Fruit fly (Drosophila melanogaster) whole organism, embryonic: Measurements from ENCODE around the gene sing.

Experiments used
- Adf1 ChIP-seq: fragments of 200-800 bp; sonication (Bioruptor generic); IDR thresholded peaks from 2 replicates; pipeline ENCODE4 v1.3.6; 2022; ENCODE audit warnings: missing biosample characterization, missing genetic modification characterization
- Asciz ChIP-seq: fragments of 200-800 bp; sonication (Bioruptor generic); optimal IDR thresholded peaks from 2 replicates; lab custom pipeline; 2017; ENCODE audit warnings: missing biosample characterization, mild to moderate bottlenecking, missing genetic modification characterization, missing genetic modification reagents
- C15 ChIP-seq: fragments of 200-800 bp; sonication (Bioruptor generic); IDR thresholded peaks from 3 replicates; pipeline ENCODE4 v1.3.6; 2022; ENCODE audit warnings: missing biosample characterization, missing genetic modification characterization
- CG11093 ChIP-seq: fragments of 200-800 bp; sonication (Bioruptor generic); IDR thresholded peaks from 3 replicates; pipeline ENCODE4 v1.3.6; 2022; ENCODE audit warnings: missing biosample characterization, missing genetic modification characterization
- CG12104 ChIP-seq: fragments of 200-800 bp; sonication (Bioruptor generic); optimal IDR thresholded peaks from 3 replicates; lab custom pipeline; 2016; ENCODE audit warnings: missing biosample characterization, missing genetic modification characterization
- CG13424 ChIP-seq: fragments of 200-800 bp; sonication (Bioruptor generic); optimal IDR thresholded peaks from 2 replicates; lab custom pipeline; 2019; ENCODE audit warnings: missing biosample characterization, mild to moderate bottlenecking, missing genetic modification characterization, moderate library complexity
- CG14860 ChIP-seq: fragments of 200-800 bp; sonication (Bioruptor generic); IDR thresholded peaks from 3 replicates; pipeline ENCODE4 v1.3.6; 2022; ENCODE audit warnings: missing biosample characterization, missing genetic modification characterization; ENCODE audit not compliant: partially characterized antibody
- CG1529 ChIP-seq: fragments of 200-800 bp; sonication (Bioruptor generic); optimal IDR thresholded peaks from 3 replicates; lab custom pipeline; 2018; ENCODE audit warnings: missing biosample characterization, missing genetic modification characterization
- CG17612 ChIP-seq: fragments of 200-800 bp; sonication (Bioruptor generic); IDR thresholded peaks from 2 replicates; pipeline ENCODE4 v1.3.6; 2022; ENCODE audit warnings: missing biosample characterization, missing genetic modification characterization
- CG2199 ChIP-seq: fragments of 200-800 bp; sonication (Bioruptor generic); IDR thresholded peaks from 3 replicates; pipeline ENCODE4 v1.3.6; 2022; ENCODE audit warnings: missing biosample characterization, missing genetic modification characterization
- CG30020 ChIP-seq: fragments of 200-800 bp; optimal IDR thresholded peaks from 2 replicates; lab custom pipeline; 2019; ENCODE audit warnings: missing biosample characterization, mild to moderate bottlenecking, missing genetic modification characterization, moderate library complexity
- CG31224 ChIP-seq: fragments of 200-800 bp; sonication (Bioruptor generic); IDR thresholded peaks from 2 replicates; pipeline ENCODE4 v1.3.6; 2022; ENCODE audit warnings: missing biosample characterization, missing genetic modification characterization
- CG31388 ChIP-seq: fragments of 200-800 bp; sonication (Bioruptor generic); optimal IDR thresholded peaks from 2 replicates; lab custom pipeline; 2016; ENCODE audit warnings: missing biosample characterization, missing genetic modification characterization
- CG5180 ChIP-seq: fragments of 200-800 bp; sonication (Bioruptor generic); optimal IDR thresholded peaks from 3 replicates; lab custom pipeline; 2017; ENCODE audit warnings: missing biosample characterization, missing genetic modification characterization, mild to moderate bottlenecking, moderate library complexity, missing genetic modification reagents
- CG8388 ChIP-seq: fragments of 200-800 bp; sonication (Bioruptor generic); optimal IDR thresholded peaks from 2 replicates; lab custom pipeline; 2019; ENCODE audit warnings: missing biosample characterization, mild to moderate bottlenecking, missing genetic modification characterization, moderate library complexity
- CG9817 ChIP-seq: fragments of 200-800 bp; sonication (Bioruptor generic); optimal IDR thresholded peaks from 2 replicates; lab custom pipeline; 2018; ENCODE audit warnings: missing biosample characterization, mild to moderate bottlenecking, missing genetic modification characterization, moderate library complexity
- Dek ChIP-seq: fragments of 200-800 bp; sonication (Bioruptor generic); optimal IDR thresholded peaks from 3 replicates; lab custom pipeline; 2019; ENCODE audit warnings: missing biosample characterization, mild to moderate bottlenecking, missing genetic modification characterization, moderate library complexity
- Dref ChIP-seq: fragments of 200-800 bp; sonication (Bioruptor generic); IDR thresholded peaks from 2 replicates; pipeline ENCODE4 v1.3.6; 2022; ENCODE audit warnings: missing biosample characterization, missing genetic modification characterization
- Ets97D ChIP-seq: fragments of 200-800 bp; sonication (Bioruptor generic); optimal IDR thresholded peaks from 3 replicates; lab custom pipeline; 2016; ENCODE audit warnings: missing biosample characterization, missing genetic modification characterization
- Fer2 ChIP-seq: fragments of 200-800 bp; sonication (Bioruptor generic); optimal IDR thresholded peaks from 2 replicates; lab custom pipeline; 2018; ENCODE audit warnings: missing biosample characterization, mild to moderate bottlenecking, missing genetic modification characterization, moderate library complexity
- HLH54F ChIP-seq: fragments of 200-800 bp; sonication (Bioruptor generic); optimal IDR thresholded peaks from 3 replicates; lab custom pipeline; 2016; ENCODE audit warnings: missing biosample characterization, missing genetic modification characterization
- Hmr ChIP-seq: fragments of 200-800 bp; sonication (Bioruptor generic); optimal IDR thresholded peaks from 3 replicates; lab custom pipeline; 2017; ENCODE audit warnings: mild to moderate bottlenecking, missing biosample characterization, missing genetic modification reagents, missing genetic modification characterization
- Lim3 ChIP-seq: fragments of 200-800 bp; sonication (Bioruptor generic); IDR thresholded peaks from 2 replicates; pipeline ENCODE4 v1.3.6; 2022; ENCODE audit warnings: missing biosample characterization, missing genetic modification characterization
- Nf-YB ChIP-seq: fragments of 200-800 bp; sonication (Bioruptor generic); optimal IDR thresholded peaks from 3 replicates; lab custom pipeline; 2019; ENCODE audit warnings: missing biosample characterization, mild to moderate bottlenecking, missing genetic modification characterization, moderate library complexity
- Opbp ChIP-seq: fragments of 200-800 bp; sonication (Bioruptor generic); IDR thresholded peaks from 3 replicates; pipeline ENCODE4 v1.3.6; 2022; ENCODE audit warnings: missing biosample characterization, missing genetic modification characterization; ENCODE audit not compliant: partially characterized antibody
- Pdp1 ChIP-seq, 2 experiments: fragments of 200-800 bp; sonication (Bioruptor generic); optimal IDR thresholded peaks; 3 replicates each; lab custom pipeline; 2016; ENCODE audit warnings: missing biosample characterization in 2 of 2, missing genetic modification characterization in 2 of 2, mild to moderate bottlenecking in 1 of 2, moderate library complexity in 1 of 2
- amos ChIP-seq: fragments of 200-800 bp; sonication (Bioruptor generic); IDR thresholded peaks from 2 replicates; pipeline ENCODE4 v1.3.6; 2022; ENCODE audit warnings: missing biosample characterization, missing genetic modification characterization; ENCODE audit not compliant: partially characterized antibody
- ato ChIP-seq: fragments of 200-800 bp; sonication (Bioruptor generic); IDR thresholded peaks from 2 replicates; pipeline ENCODE4 v1.3.6; 2022; ENCODE audit warnings: missing biosample characterization, missing genetic modification characterization; ENCODE audit not compliant: partially characterized antibody
- dimm ChIP-seq: fragments of 200-800 bp; sonication (Bioruptor generic); IDR thresholded peaks from 2 replicates; pipeline ENCODE4 v1.3.6; 2022; ENCODE audit warnings: missing biosample characterization, missing genetic modification characterization
- ewg ChIP-seq: fragments of 200-800 bp; sonication (Bioruptor generic); optimal IDR thresholded peaks from 3 replicates; lab custom pipeline; 2017; ENCODE audit warnings: mild to moderate bottlenecking, missing biosample characterization, missing genetic modification reagents, missing genetic modification characterization
- fd102C ChIP-seq: fragments of 200-800 bp; sonication (Bioruptor generic); optimal IDR thresholded peaks from 2 replicates; lab custom pipeline; 2018; ENCODE audit warnings: missing biosample characterization, mild to moderate bottlenecking, missing genetic modification characterization, moderate library complexity
- fu2 ChIP-seq: fragments of 200-800 bp; sonication (Bioruptor generic); optimal IDR thresholded peaks from 2 replicates; lab custom pipeline; 2016; ENCODE audit warnings: missing biosample characterization, missing genetic modification characterization
- gcm2 ChIP-seq: fragments of 200-800 bp; sonication (Bioruptor generic); optimal IDR thresholded peaks from 2 replicates; lab custom pipeline; 2016; ENCODE audit warnings: missing biosample characterization, missing genetic modification characterization
- gem ChIP-seq: fragments of 200-800 bp; sonication (Bioruptor generic); optimal IDR thresholded peaks from 2 replicates; lab custom pipeline; 2019; ENCODE audit warnings: missing biosample characterization, mild to moderate bottlenecking, missing genetic modification characterization, moderate library complexity
- grau ChIP-seq: fragments of 200-800 bp; optimal IDR thresholded peaks from 3 replicates; lab custom pipeline; 2019; ENCODE audit warnings: missing biosample characterization, mild to moderate bottlenecking, missing genetic modification characterization, moderate library complexity
- her ChIP-seq: fragments of 200-800 bp; sonication (Bioruptor generic); optimal IDR thresholded peaks from 2 replicates; lab custom pipeline; 2016; ENCODE audit warnings: missing biosample characterization, missing genetic modification characterization
- insv ChIP-seq, 2 experiments: fragments of 200-800 bp; sonication (Bioruptor generic); optimal IDR thresholded peaks; 3 replicates each; lab custom pipeline; 2016 to 2018; ENCODE audit warnings: missing biosample characterization in 2 of 2, missing genetic modification characterization in 2 of 2
- jing ChIP-seq: fragments of 200-800 bp; sonication (Bioruptor generic); optimal IDR thresholded peaks from 2 replicates; lab custom pipeline; 2018; ENCODE audit warnings: missing biosample characterization, mild to moderate bottlenecking, missing genetic modification characterization
- kay ChIP-seq: fragments of 200-800 bp; sonication (Bioruptor generic); optimal IDR thresholded peaks from 2 replicates; lab custom pipeline; 2016; ENCODE audit warnings: missing biosample characterization, missing genetic modification characterization
- kni ChIP-seq: fragments of 200-800 bp; sonication (Bioruptor generic); optimal IDR thresholded peaks from 3 replicates; lab custom pipeline; 2017; ENCODE audit warnings: mild to moderate bottlenecking, missing biosample characterization, missing genetic modification reagents, missing genetic modification characterization
- knrl ChIP-seq: fragments of 200-800 bp; sonication (Bioruptor generic); IDR thresholded peaks from 3 replicates; pipeline ENCODE4 v1.3.6; 2022; ENCODE audit warnings: missing biosample characterization, missing genetic modification characterization; ENCODE audit not compliant: partially characterized antibody
- lbe ChIP-seq: fragments of 200-800 bp; sonication (Bioruptor generic); optimal IDR thresholded peaks from 2 replicates; lab custom pipeline; 2016; ENCODE audit warnings: missing biosample characterization, mild to moderate bottlenecking, missing genetic modification characterization
- nerfin-1 ChIP-seq: fragments of 200-800 bp; sonication (Bioruptor generic); optimal IDR thresholded peaks from 3 replicates; lab custom pipeline; 2019; ENCODE audit warnings: missing biosample characterization, mild to moderate bottlenecking, missing genetic modification characterization, moderate library complexity
- rib ChIP-seq: fragments of 200-800 bp; sonication (Bioruptor generic); IDR thresholded peaks from 2 replicates; pipeline ENCODE4 v1.3.6; 2022; ENCODE audit warnings: missing biosample characterization, missing genetic modification characterization
- ttk ChIP-seq: fragments of 200-800 bp; sonication (Bioruptor generic); IDR thresholded peaks from 2 replicates; pipeline ENCODE4 v2.1.2; 2022; ENCODE audit warnings: missing biosample characterization, missing genetic modification characterization
- unc-4 ChIP-seq: fragments of 200-800 bp; sonication (Bioruptor generic); IDR thresholded peaks from 2 replicates; pipeline ENCODE4 v1.3.6; 2022; ENCODE audit warnings: missing biosample characterization, missing genetic modification characterization; ENCODE audit not compliant: partially characterized antibody
- vnd ChIP-seq: fragments of 200-800 bp; sonication (Bioruptor generic); IDR thresholded peaks from 3 replicates; pipeline ENCODE4 v1.3.6; 2022; ENCODE audit warnings: missing biosample characterization, missing genetic modification characterization; ENCODE audit not compliant: partially characterized antibody

Gene sing

DNA sequence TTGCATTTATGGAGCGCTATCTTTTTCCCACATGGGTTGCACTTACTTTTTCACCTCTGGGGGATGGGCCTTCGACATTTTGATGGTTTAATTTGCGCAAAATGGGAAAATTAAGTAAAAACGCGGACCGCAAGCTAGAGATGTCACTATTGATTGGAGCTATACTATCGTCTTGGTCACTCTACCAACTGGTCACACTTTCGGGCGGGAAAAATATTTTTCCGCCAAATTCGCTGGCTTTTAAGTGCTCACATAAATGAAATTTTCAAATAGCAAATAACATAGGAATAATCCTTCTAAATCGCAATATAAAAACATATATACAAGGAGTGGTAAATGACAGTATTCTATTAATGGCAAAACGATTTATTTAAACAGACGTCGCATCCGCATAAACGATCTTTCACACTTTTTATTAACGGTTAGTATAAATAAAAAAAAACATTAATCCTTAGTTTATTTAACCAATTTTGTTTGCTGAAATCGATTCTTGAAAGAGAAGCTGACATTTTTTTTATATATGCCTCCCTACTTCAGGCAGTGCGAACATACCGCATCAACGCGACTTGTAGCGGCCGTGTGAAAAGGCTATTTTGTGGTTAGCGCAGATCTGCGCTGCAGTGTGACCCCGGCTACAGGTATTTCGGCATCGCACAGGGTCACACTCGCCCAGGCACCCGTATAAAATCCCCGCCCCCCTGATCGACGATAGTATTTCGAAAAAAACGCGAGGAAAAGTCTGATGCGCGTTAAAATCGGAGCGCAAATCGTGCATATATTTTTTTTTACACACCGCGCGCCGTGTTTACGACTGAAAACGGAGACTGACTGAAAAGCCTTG, 38.6 kb upstream of the sing start, which contains the start of the genes SNRPG and mthl1 (continued):
- peak; percentile 68 for TF ChIP-seq Adf1 (GFP tag; lab: Robert Waterston, UW)
- no peak for TF ChIP-seq kni (GFP tag; lab: Kevin White, UChicago)
- TF ChIP-seq unc-4 (GFP tag; lab: Robert Waterston, UW) = peak; percentile 64
- peak; percentile 38 for TF ChIP-seq CG8388 (GFP tag; lab: Kevin White, UChicago)
- peak; percentile 85 for TF ChIP-seq CG17612
- peak; percentile 83 for TF ChIP-seq CG31224
- peak; percentile 68 for TF ChIP-seq amos (GFP tag; lab: Robert Waterston, UW)
- peak; percentile 82 for TF ChIP-seq Dek
- TF ChIP-seq gcm2 (GFP tag; lab: Kevin White, UChicago) = peak; percentile 41
- TF ChIP-seq Ets97D = peak; percentile 85
- TF ChIP-seq gem (tag; lab: Kevin White, UChicago) = peak; percentile 87
- peak; percentile 87 for TF ChIP-seq CG9817 (tag; lab: Kevin White, UChicago)
- peak; percentile 37 for TF ChIP-seq nerfin-1 (tag; lab: Kevin White, UChicago)
- TF ChIP-seq C15 = peak; percentile 77
- no peak for TF ChIP-seq Nf-YB
- peak; percentile 70 to 80 for TF ChIP-seq Pdp1 (GFP tag; optimal IDR thresholded peaks at IDR 0.05; lab: Kevin White, UChicago)
- no peak for TF ChIP-seq Asciz
- peak; percentile 72 for TF ChIP-seq CG13424 (tag; lab: Kevin White, UChicago)
- peak; percentile 81 for TF ChIP-seq her (GFP tag; lab: Kevin White, UChicago)
- TF ChIP-seq knrl (GFP tag; lab: Robert Waterston, UW) = peak; percentile 75
- TF ChIP-seq HLH54F (GFP tag; lab: Kevin White, UChicago) = peak; percentile 89
- peak; percentile 70 for TF ChIP-seq Lim3 (GFP tag; lab: Robert Waterston, UW)
- peak; percentile 91 for TF ChIP-seq CG11093 (GFP tag; lab: Robert Waterston, UW)
- peak; percentile 17 for TF ChIP-seq CG5180 (GFP tag; lab: Kevin White, UChicago)
- TF ChIP-seq Dref (GFP tag; lab: Robert Waterston, UW) = peak; percentile 53
- TF ChIP-seq insv (GFP tag; optimal IDR thresholded peaks at IDR 0.05; lab: Kevin White, UChicago) = peak in 1 of 2 experiments; percentile 35
- peak; percentile 82 for TF ChIP-seq Hmr (GFP tag; lab: Kevin White, UChicago)
- peak; percentile 54 for TF ChIP-seq CG12104
- peak; percentile 77 for TF ChIP-seq ewg
- TF ChIP-seq lbe (GFP tag; lab: Kevin White, UChicago) = no peak
- TF ChIP-seq CG14860 (GFP tag; lab: Robert Waterston, UW) = peak; percentile 47; the same call in 1 of the 3 replicates
- peak; percentile 46; the same call in 1 of the 2 replicates for TF ChIP-seq ato
- peak; percentile 7 for TF ChIP-seq fd102C (GFP tag; lab: Kevin White, UChicago)
- TF ChIP-seq rib (GFP tag; lab: Robert Waterston, UW) = peak; percentile 91
- peak; percentile 72; the same call in 1 of the 3 replicates for TF ChIP-seq CG2199 (GFP tag; lab: Robert Waterston, UW)
- peak; percentile 30 for TF ChIP-seq jing (GFP tag; lab: Kevin White, UChicago)
- peak; percentile 94 for TF ChIP-seq CG30020 (tag; lab: Kevin White, UChicago)
- TF ChIP-seq kay (GFP tag; lab: Kevin White, UChicago) = peak; percentile 29
- peak; percentile 66 for TF ChIP-seq vnd
- TF ChIP-seq grau = peak; percentile 67
- peak; percentile 21 for TF ChIP-seq CG1529 (GFP tag; lab: Kevin White, UChicago)
- peak; percentile 68 for TF ChIP-seq CG31388 (GFP tag; lab: Kevin White, UChicago)
- TF ChIP-seq ttk (GFP tag; lab: Robert Waterston, UW) = peak; percentile 93
- peak; percentile 70 for TF ChIP-seq Opbp
- peak; percentile 66 for TF ChIP-seq Fer2 (tag; lab: Kevin White, UChicago)
- peak; percentile 75 for TF ChIP-seq fu2
- peak; percentile 55; the same call in 1 of the 2 replicates for TF ChIP-seq dimm (GFP tag; lab: Robert Waterston, UW)
